Worm (Caenorhabditis elegans) whole organism, L1 larva: ENCODE data around the gene C49F5.7.

Experiments
- C16A3.4 ChIP-seq: fragments of 150-350 bp; optimal IDR thresholded peaks from 2 replicates; lab custom pipeline; 2014; ENCODE audit warnings: missing biosample characterization, missing genetic modification characterization
- C34B4.2 ChIP-seq: sonication (generic microtip); optimal IDR thresholded peaks from 2 replicates; lab custom pipeline; 2017; ENCODE audit warnings: mild to moderate bottlenecking, missing genetic modification characterization, missing compliant biosample characterization
- F16B12.6 ChIP-seq: fragments of 150-350 bp; optimal IDR thresholded peaks from 2 replicates; lab custom pipeline; 2014; ENCODE audit warnings: missing biosample characterization, missing genetic modification characterization
- Y116A8C.19 ChIP-seq: sonication (generic microtip); optimal IDR thresholded peaks from 2 replicates; lab custom pipeline; 2016; ENCODE audit warnings: missing compliant biosample characterization, missing genetic modification characterization, borderline replicate concordance
- alr-1 ChIP-seq: fragments of 200-800 bp; sonication (Bioruptor generic); optimal IDR thresholded peaks from 2 replicates; lab custom pipeline; 2018; ENCODE audit warnings: borderline replicate concordance, mild to moderate bottlenecking, missing genetic modification characterization, missing compliant biosample characterization
- blmp-1 ChIP-seq: fragments of 150-350 bp; optimal IDR thresholded peaks from 2 replicates; lab custom pipeline; 2014; ENCODE audit warnings: missing biosample characterization, missing genetic modification characterization
- ceh-63 ChIP-seq: fragments of 200-800 bp; sonication (Bioruptor generic); optimal IDR thresholded peaks from 2 replicates; lab custom pipeline; 2018; ENCODE audit warnings: mild to moderate bottlenecking, missing genetic modification characterization, missing compliant biosample characterization
- ceh-88 ChIP-seq: fragments of 200-800 bp; sonication (Bioruptor generic); IDR thresholded peaks from 2 replicates; pipeline ENCODE4 v1.3.6; 2022; ENCODE audit warnings: missing genetic modification characterization, missing compliant biosample characterization
- ceh-90 ChIP-seq: sonication (generic microtip); optimal IDR thresholded peaks from 2 replicates; lab custom pipeline; 2016; ENCODE audit warnings: missing genetic modification characterization, missing compliant biosample characterization
- ces-1 ChIP-seq: fragments of 150-350 bp; optimal IDR thresholded peaks from 2 replicates; lab custom pipeline; 2014; ENCODE audit warnings: missing biosample characterization, missing genetic modification reagents, missing genetic modification characterization
- dsc-1 ChIP-seq: sonication (generic microtip); optimal IDR thresholded peaks from 2 replicates; lab custom pipeline; 2016; ENCODE audit warnings: mild to moderate bottlenecking, missing genetic modification characterization, missing compliant biosample characterization
- efl-1 ChIP-seq, 4 experiments: fragments of 150-350 bp; optimal IDR thresholded peaks in 3 of 4; peaks in 1 of 4; 1 replicate in 1 of 4; 2 replicates in 3 of 4; lab custom pipeline; 2014; ENCODE audit warnings: missing biosample characterization in 2 of 4, missing genetic modification characterization in 2 of 4, missing genetic modification reagents in 2 of 4
- efl-3 ChIP-seq: fragments of 200-800 bp; sonication (Bioruptor generic); optimal IDR thresholded peaks from 2 replicates; lab custom pipeline; 2018; ENCODE audit warnings: mild to moderate bottlenecking, missing genetic modification characterization, missing compliant biosample characterization
- elt-3 ChIP-seq, 6 experiments: fragments of 150-350 bp in 1 of 6; sonication (generic microtip); optimal IDR thresholded peaks; 2 replicates each; lab custom pipeline; 2017 to 2018; ENCODE audit warnings: missing biosample characterization in 6 of 6, missing genetic modification characterization in 6 of 6, inconsistent platforms in 1 of 6
- fkh-4 ChIP-seq: sonication (generic microtip); optimal IDR thresholded peaks from 2 replicates; lab custom pipeline; 2016; ENCODE audit warnings: missing compliant biosample characterization, missing genetic modification characterization, borderline replicate concordance
- fkh-8 ChIP-seq: sonication (generic microtip); optimal IDR thresholded peaks from 2 replicates; lab custom pipeline; 2016; ENCODE audit warnings: mild to moderate bottlenecking, missing genetic modification characterization, missing compliant biosample characterization
- grh-1 ChIP-seq: fragments of 200-800 bp; sonication (Bioruptor generic); IDR thresholded peaks from 2 replicates; pipeline ENCODE4 v1.3.6; 2022; ENCODE audit warnings: missing genetic modification reagents, missing genetic modification characterization, missing compliant biosample characterization
- hlh-17 ChIP-seq: fragments of 200-800 bp; sonication (Bioruptor generic); optimal IDR thresholded peaks from 2 replicates; lab custom pipeline; 2018; ENCODE audit warnings: missing genetic modification characterization, mild to moderate bottlenecking, missing compliant biosample characterization, moderate library complexity, borderline replicate concordance
- irx-1 ChIP-seq: sonication (generic microtip); optimal IDR thresholded peaks from 2 replicates; lab custom pipeline; 2016; ENCODE audit warnings: missing genetic modification characterization, missing compliant biosample characterization
- isw-1 ChIP-seq: fragments of 200-800 bp; sonication (Bioruptor generic); IDR thresholded peaks from 2 replicates; pipeline ENCODE4 v1.3.6; 2022; ENCODE audit warnings: missing genetic modification characterization, missing compliant biosample characterization
- jun-1 ChIP-seq: fragments of 150-350 bp; optimal IDR thresholded peaks from 2 replicates; lab custom pipeline; 2014; ENCODE audit warnings: missing biosample characterization, missing genetic modification reagents, missing genetic modification characterization
- lin-14 ChIP-seq: fragments of 200-800 bp; sonication (Bioruptor generic); optimal IDR thresholded peaks from 2 replicates; lab custom pipeline; 2018; ENCODE audit warnings: mild to moderate bottlenecking, missing genetic modification characterization, moderate library complexity, missing compliant biosample characterization
- lir-3 ChIP-seq: sonication (generic microtip); optimal IDR thresholded peaks from 2 replicates; lab custom pipeline; 2016; ENCODE audit warnings: mild to moderate bottlenecking, missing genetic modification characterization, moderate library complexity, missing compliant biosample characterization; ENCODE audit not compliant: poor library complexity
- lsy-2 ChIP-seq, 2 experiments: fragments of 150-350 bp; optimal IDR thresholded peaks; 2 replicates each; lab custom pipeline; 2014; ENCODE audit warnings: missing biosample characterization in 2 of 2, missing genetic modification characterization in 2 of 2
- mef-2 ChIP-seq: fragments of 150-350 bp; optimal IDR thresholded peaks from 2 replicates; lab custom pipeline; 2014; ENCODE audit warnings: missing biosample characterization, missing genetic modification characterization
- mep-1 ChIP-seq: fragments of 150-350 bp; optimal IDR thresholded peaks from 2 replicates; lab custom pipeline; 2014; ENCODE audit warnings: missing biosample characterization, missing genetic modification characterization
- nhr-12 ChIP-seq: sonication (generic microtip); optimal IDR thresholded peaks from 2 replicates; lab custom pipeline; 2017; ENCODE audit warnings: missing biosample characterization, missing genetic modification characterization
- nhr-19 ChIP-seq: fragments of 200-800 bp; sonication (Bioruptor generic); conservative IDR thresholded peaks from 2 replicates; pipeline ENCODE4 v1.3.6; 2022; ENCODE audit warnings: missing genetic modification characterization, missing compliant biosample characterization
- nhr-20 ChIP-seq: sonication (generic microtip); optimal IDR thresholded peaks from 2 replicates; lab custom pipeline; 2016; ENCODE audit warnings: mild to moderate bottlenecking, missing genetic modification characterization, missing compliant biosample characterization
- nhr-237 ChIP-seq: fragments of 150-350 bp; optimal IDR thresholded peaks from 2 replicates; lab custom pipeline; 2014; ENCODE audit warnings: missing biosample characterization, missing genetic modification characterization
- nhr-28 ChIP-seq: fragments of 150-350 bp; optimal IDR thresholded peaks from 2 replicates; lab custom pipeline; 2014; ENCODE audit warnings: missing biosample characterization, missing genetic modification characterization
- nhr-47 ChIP-seq: sonication (generic microtip); optimal IDR thresholded peaks from 2 replicates; lab custom pipeline; 2016; ENCODE audit warnings: mild to moderate bottlenecking, missing genetic modification characterization, moderate library complexity, missing compliant biosample characterization
- nhr-71 ChIP-seq: sonication (generic microtip); optimal IDR thresholded peaks from 2 replicates; lab custom pipeline; 2016; ENCODE audit warnings: mild to moderate bottlenecking, missing genetic modification characterization, moderate library complexity, missing compliant biosample characterization
- nhr-76 ChIP-seq: sonication (generic microtip); optimal IDR thresholded peaks from 2 replicates; lab custom pipeline; 2017; ENCODE audit warnings: missing biosample characterization, missing genetic modification characterization
- nhr-77 ChIP-seq: fragments of 150-350 bp; optimal IDR thresholded peaks from 2 replicates; lab custom pipeline; 2014; ENCODE audit warnings: missing biosample characterization, missing genetic modification characterization
- nhr-85 ChIP-seq: sonication (generic microtip); peaks from one replicate; lab custom pipeline; 2016; ENCODE audit warnings: missing genetic modification characterization, inconsistent platforms, missing compliant biosample characterization
- pag-3 ChIP-seq: sonication (generic microtip); optimal IDR thresholded peaks from 2 replicates; lab custom pipeline; 2017; ENCODE audit warnings: missing genetic modification characterization, mild to moderate bottlenecking, missing compliant biosample characterization, antibody characterized with exemption, borderline replicate concordance; ENCODE audit not compliant: insufficient read depth
- rnt-1 ChIP-seq: sonication (generic microtip); optimal IDR thresholded peaks from 2 replicates; lab custom pipeline; 2016; ENCODE audit warnings: mild to moderate bottlenecking, missing genetic modification characterization, moderate library complexity, missing compliant biosample characterization
- snpc-4 ChIP-seq: fragments of 150-350 bp; optimal IDR thresholded peaks from 2 replicates; lab custom pipeline; 2014; ENCODE audit warnings: missing biosample characterization, missing genetic modification characterization
- snu-23 ChIP-seq: sonication (generic microtip); optimal IDR thresholded peaks from 2 replicates; lab custom pipeline; 2016; ENCODE audit warnings: missing genetic modification characterization, missing compliant biosample characterization
- sup-37 ChIP-seq: fragments of 200-800 bp; sonication (Bioruptor generic); optimal IDR thresholded peaks from 2 replicates; lab custom pipeline; 2018; ENCODE audit warnings: mild to moderate bottlenecking, missing genetic modification characterization, missing compliant biosample characterization
- tbx-2 ChIP-seq: sonication (generic microtip); optimal IDR thresholded peaks from 2 replicates; lab custom pipeline; 2016; ENCODE audit warnings: missing genetic modification characterization, missing compliant biosample characterization
- tlp-1 ChIP-seq: fragments of 150-350 bp; optimal IDR thresholded peaks from 2 replicates; lab custom pipeline; 2014; ENCODE audit warnings: missing biosample characterization, missing genetic modification characterization
- unc-130 ChIP-seq: fragments of 150-350 bp; optimal IDR thresholded peaks from 2 replicates; lab custom pipeline; 2017; ENCODE audit warnings: missing biosample characterization, missing genetic modification characterization, inconsistent platforms
- unc-30 ChIP-seq: sonication (generic microtip); optimal IDR thresholded peaks from 2 replicates; lab custom pipeline; 2017; ENCODE audit warnings: missing biosample characterization, missing genetic modification characterization
- unc-62 ChIP-seq: fragments of 150-350 bp; optimal IDR thresholded peaks from 2 replicates; lab custom pipeline; 2014; ENCODE audit warnings: missing biosample characterization, missing genetic modification reagents, missing genetic modification characterization
- unc-98 ChIP-seq: fragments of 200-800 bp; sonication (Bioruptor generic); IDR thresholded peaks from 2 replicates; pipeline ENCODE4 v1.3.6; 2022; ENCODE audit warnings: missing genetic modification characterization, missing compliant biosample characterization
- vab-15 ChIP-seq: sonication (generic microtip); optimal IDR thresholded peaks from 2 replicates; lab custom pipeline; 2017; ENCODE audit warnings: missing genotype, mild to moderate bottlenecking, missing genetic modification characterization, missing compliant biosample characterization
- ztf-4 ChIP-seq: fragments of 150-350 bp; optimal IDR thresholded peaks from 2 replicates; lab custom pipeline; 2014; ENCODE audit warnings: missing biosample characterization, missing genetic modification characterization

The C49F5.7 gene

DNA sequence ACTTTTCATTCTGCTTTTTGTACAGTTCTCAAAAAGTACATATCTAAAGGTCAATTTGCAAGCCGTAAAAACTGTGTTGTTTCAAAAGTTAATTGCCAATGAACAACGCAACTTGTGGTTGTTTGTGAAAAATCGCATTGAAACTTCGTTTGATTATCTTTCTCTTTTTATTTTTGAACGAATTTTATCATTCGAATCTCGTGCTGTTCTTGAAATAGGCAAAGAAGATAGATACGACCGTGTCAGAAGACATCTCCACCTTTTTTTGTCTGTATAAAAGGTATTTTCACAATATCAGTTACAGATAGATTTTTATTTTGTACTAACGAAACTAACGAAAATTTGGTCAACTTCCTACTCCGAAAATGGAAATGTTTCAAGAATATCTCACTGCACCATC lies at the start of gene C49F5.7:
C49F5.7 (plus strand) TSS at position 301 of the 400 bp plus-strand sequence.
- no peak for TF ChIP-seq snpc-4 (tag; lab: Kevin White, UChicago)
- TF ChIP-seq nhr-28 (tag; lab: Kevin White, UChicago): no peak
- no peak for TF ChIP-seq jun-1 (tag; lab: Kevin White, UChicago)
- no peak for TF ChIP-seq nhr-237 (tag; lab: Kevin White, UChicago)
- TF ChIP-seq unc-98 (GFP tag; lab: Robert Waterston, UW): no peak
- no peak for TF ChIP-seq F16B12.6 (tag; lab: Kevin White, UChicago)
- no peak for TF ChIP-seq C34B4.2 (tag; lab: Kevin White, UChicago)
- no peak for TF ChIP-seq tlp-1 (tag; lab: Kevin White, UChicago)
- TF ChIP-seq tbx-2 (tag; lab: Kevin White, UChicago): no peak
- peak; percentile 3 for TF ChIP-seq snu-23 (GFP tag; lab: Kevin White, UChicago)
- no peak for TF ChIP-seq efl-1 (optimal IDR thresholded peaks at IDR 0.05; lab: Kevin White, UChicago)
- peak in 1 of 2 experiments; percentile 63 for TF ChIP-seq efl-1 (GFP tag; optimal IDR thresholded peaks at IDR 0.05 in 1 of 2; lab: Kevin White, UChicago)
- no peak for TF ChIP-seq efl-3 (GFP tag; lab: Kevin White, UChicago)
- peak in 1 of 6 experiments; percentile 33 for TF ChIP-seq elt-3 (tag; optimal IDR thresholded peaks at IDR 0.05; lab: Kevin White, UChicago)
- no peak for TF ChIP-seq isw-1 (GFP tag; lab: Robert Waterston, UW)
- TF ChIP-seq ztf-4 (tag; lab: Kevin White, UChicago): no peak
- no peak for TF ChIP-seq Y116A8C.19 (tag; lab: Kevin White, UChicago)
- no peak for TF ChIP-seq lir-3 (tag; lab: Kevin White, UChicago)
- peak; percentile 33 for TF ChIP-seq lin-14 (GFP tag; lab: Kevin White, UChicago)
- TF ChIP-seq mep-1 (tag; lab: Kevin White, UChicago): no peak
- TF ChIP-seq fkh-8 (tag; lab: Kevin White, UChicago): no peak
- no peak for TF ChIP-seq nhr-19
- TF ChIP-seq rnt-1 (tag; lab: Kevin White, UChicago): no peak
- TF ChIP-seq nhr-20 (tag; lab: Kevin White, UChicago): peak; percentile 18
- peak; percentile 17 for TF ChIP-seq blmp-1 (tag; lab: Kevin White, UChicago)
- no peak for TF ChIP-seq unc-30
- no peak for TF ChIP-seq ceh-90 (tag; lab: Kevin White, UChicago)
- peak; percentile 70 for TF ChIP-seq nhr-85 (tag; lab: Kevin White, UChicago)
- TF ChIP-seq nhr-47: no peak
- peak; percentile 4 for TF ChIP-seq nhr-71
- no peak for TF ChIP-seq mef-2 (tag; lab: Kevin White, UChicago)
- no peak for TF ChIP-seq ceh-88 (GFP tag; lab: Robert Waterston, UW)
- TF ChIP-seq irx-1 (tag; lab: Kevin White, UChicago): no peak
- TF ChIP-seq vab-15 (tag; lab: Kevin White, UChicago): no peak

DNA sequence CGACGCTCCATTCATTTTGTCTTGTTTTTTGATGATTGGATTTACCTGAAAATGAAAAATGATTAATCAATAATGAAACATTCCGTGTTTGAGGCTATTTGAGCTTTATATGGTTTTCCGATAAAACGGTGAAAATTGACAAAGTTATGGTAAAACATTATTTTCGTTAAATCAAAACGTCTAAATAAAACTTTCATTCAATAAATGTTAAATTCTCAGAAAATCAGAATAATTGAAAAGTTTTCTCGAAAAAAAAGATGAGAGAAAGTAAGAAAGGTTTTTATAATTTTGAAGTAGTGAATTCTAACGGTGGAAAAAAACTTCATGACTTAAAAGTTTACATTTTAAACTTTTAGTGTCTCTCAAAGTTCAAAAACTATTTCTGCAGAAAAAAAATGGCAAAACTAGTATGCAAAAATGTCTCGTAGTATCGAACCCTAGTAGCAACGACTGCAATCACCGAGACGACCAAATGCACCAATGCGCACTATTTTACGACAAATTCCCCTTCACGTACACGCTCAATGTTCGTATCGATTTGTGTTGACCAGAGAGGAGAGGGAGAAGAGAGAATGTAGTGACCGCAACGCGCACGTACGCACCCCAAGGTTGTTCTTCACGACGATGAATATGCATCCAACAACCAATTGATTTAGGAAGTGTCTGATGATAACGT lies 47.7 kb upstream of the C49F5.7 start, which contains the start of gene nfya-1:
nfya-1 (minus strand) TSS at position 51 of the 676 bp plus-strand sequence.
- TF ChIP-seq dsc-1 (tag; lab: Kevin White, UChicago) (peak; percentile 24), ceh-63 (no peak), unc-130 (tag; lab: Kevin White, UChicago) (peak; percentile 63), alr-1 (tag; lab: Kevin White, UChicago) (no peak), C16A3.4 (tag; lab: Kevin White, UChicago) (peak; percentile 47), nhr-19 (peak; percentile 25; the same call in 1 of the 2 replicates), ceh-88 (GFP tag; lab: Robert Waterston, UW) (no peak), C34B4.2 (tag; lab: Kevin White, UChicago) (no peak), mef-2 (tag; lab: Kevin White, UChicago) (no peak), sup-37 (no peak), nhr-77 (tag; lab: Kevin White, UChicago) (peak; percentile 2), snu-23 (GFP tag; lab: Kevin White, UChicago) (peak; percentile 73), nhr-12 (tag; lab: Kevin White, UChicago) (no peak), mep-1 (tag; lab: Kevin White, UChicago) (peak; percentile 84), pag-3 (tag; lab: Kevin White, UChicago) (no peak), nhr-76 (no peak), grh-1 (GFP tag; lab: Robert Waterston, UW) (no peak), fkh-4 (tag; lab: Kevin White, UChicago) (no peak), ces-1 (GFP tag; lab: Kevin White, UChicago) (no peak), unc-62 (GFP tag; lab: Kevin White, UChicago) (no peak), nhr-47 (peak; percentile 62), lsy-2 (tag; optimal IDR thresholded peaks at IDR 0.05; lab: Kevin White, UChicago) (peak; percentile 33 to 68), blmp-1 (tag; lab: Kevin White, UChicago) (peak; percentile 73), isw-1 (GFP tag; lab: Robert Waterston, UW) (no peak), hlh-17 (GFP tag; lab: Kevin White, UChicago) (no peak), ztf-4 (tag; lab: Kevin White, UChicago) (no peak)
